Worm (Caenorhabditis elegans): Measurements from ENCODE around the gene nhr-175.

DNA sequence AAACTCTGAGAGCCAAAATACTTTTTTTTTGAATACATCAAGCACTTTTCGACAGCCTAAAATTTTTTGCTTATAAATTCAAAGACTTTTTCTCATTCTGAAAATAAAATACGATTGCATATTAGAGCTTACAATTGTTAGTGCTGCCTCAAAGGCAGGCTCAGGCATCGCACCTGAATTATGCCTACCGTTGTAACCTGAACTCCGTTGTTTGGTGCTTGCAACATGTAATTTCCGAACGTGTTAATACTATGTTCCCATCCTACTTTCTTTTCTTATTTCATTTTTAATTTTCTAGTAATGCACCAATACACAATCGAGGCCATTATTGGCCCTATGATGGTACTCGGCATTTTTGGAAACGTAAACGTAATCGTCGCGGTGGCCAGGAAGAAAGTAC is 20.9 kb downstream of the nhr-175 start, which contains the start of gene srsx-19:
- TF ChIP-seq blmp-1 (tag; optimal IDR thresholded peaks at IDR 0.05) (no peak), pha-4 (tag; optimal IDR thresholded peaks at IDR 0.05) (no peak), unc-62 (GFP tag; optimal IDR thresholded peaks at IDR 0.05) (no peak), snpc-4 (tag; optimal IDR thresholded peaks at IDR 0.05) (no peak), mls-2 (tag; optimal IDR thresholded peaks at IDR 0.05) (no peak)

Measured in whole organism, mixed stage, embryonic.